Worm (Caenorhabditis elegans) whole organism, L4 larva: ENCODE results near the gene F08G12.11.

Experiments used
- R02D3.7 ChIP-seq: fragments of 150-350 bp; sonication (generic microtip); optimal IDR thresholded peaks from 3 replicates; lab custom pipeline; 2014; ENCODE audit warnings: missing biosample characterization, missing genetic modification characterization
- Y48G9A.11 ChIP-seq: fragments of 200-800 bp; sonication (Bioruptor generic); IDR thresholded peaks from 2 replicates; pipeline ENCODE4 v1.3.6; 2022; ENCODE audit warnings: missing genetic modification reagents, missing genetic modification characterization, missing compliant biosample characterization
- ZK546.5 ChIP-seq, 2 experiments: sonication (generic microtip); optimal IDR thresholded peaks; 2 replicates each; lab custom pipeline; 2017; ENCODE audit warnings: missing biosample characterization in 2 of 2, missing genetic modification characterization in 2 of 2
- ama-1 ChIP-seq: fragments of 150-350 bp; optimal IDR thresholded peaks from 2 replicates; lab custom pipeline; 2014; ENCODE audit warnings: inconsistent platforms, mixed read lengths
- ceh-28 ChIP-seq: fragments of 150-350 bp; optimal IDR thresholded peaks from 2 replicates; lab custom pipeline; 2014; ENCODE audit warnings: missing biosample characterization, missing genetic modification reagents, missing genetic modification characterization
- ceh-82 ChIP-seq: sonication (generic microtip); optimal IDR thresholded peaks from 2 replicates; lab custom pipeline; 2017; ENCODE audit warnings: missing biosample characterization, missing genetic modification characterization
- cey-2 ChIP-seq: sonication (generic microtip); optimal IDR thresholded peaks from 3 replicates; lab custom pipeline; 2017; ENCODE audit warnings: missing genetic modification characterization, mild to moderate bottlenecking, missing compliant biosample characterization, antibody characterized with exemption, borderline replicate concordance; ENCODE audit not compliant: insufficient read depth
- daf-12 ChIP-seq: fragments of 150-350 bp; optimal IDR thresholded peaks from 2 replicates; lab custom pipeline; 2014; ENCODE audit warnings: missing biosample characterization, missing genetic modification reagents, missing genetic modification characterization
- daf-16 ChIP-seq, 3 experiments: sonication (generic microtip); optimal IDR thresholded peaks; 2 replicates each; lab custom pipeline; 2016 to 2017; ENCODE audit warnings: missing genetic modification characterization in 3 of 3, missing genetic modification reagents in 3 of 3, mild to moderate bottlenecking in 2 of 3, missing compliant biosample characterization in 2 of 3, missing biosample characterization in 1 of 3, moderate library complexity in 1 of 3
- dmd-6 ChIP-seq: fragments of 200-800 bp; sonication (Bioruptor generic); IDR thresholded peaks from 2 replicates; pipeline ENCODE4 v1.3.6; 2022; ENCODE audit warnings: missing genetic modification reagents, missing genetic modification characterization, missing compliant biosample characterization
- duxl-1 ChIP-seq: sonication (generic microtip); optimal IDR thresholded peaks from 2 replicates; lab custom pipeline; 2016; ENCODE audit warnings: mild to moderate bottlenecking, missing genetic modification characterization, moderate library complexity, missing compliant biosample characterization; ENCODE audit not compliant: poor library complexity
- dve-1 ChIP-seq: sonication (generic microtip); optimal IDR thresholded peaks from 2 replicates; lab custom pipeline; 2017; ENCODE audit warnings: antibody characterized with exemption, mild to moderate bottlenecking, missing genetic modification characterization, missing compliant biosample characterization; ENCODE audit not compliant: insufficient read depth
- egl-27 ChIP-seq: sonication (generic microtip); optimal IDR thresholded peaks from 3 replicates; lab custom pipeline; 2017; ENCODE audit warnings: missing biosample characterization, missing genetic modification reagents, missing genetic modification characterization
- fos-1 ChIP-seq: fragments of 150-350 bp; optimal IDR thresholded peaks from 2 replicates; lab custom pipeline; 2014; ENCODE audit warnings: missing biosample characterization, missing genetic modification characterization
- hif-1 ChIP-seq, 2 experiments: sonication (generic microtip); optimal IDR thresholded peaks; 2 replicates each; lab custom pipeline; 2016 to 2017; ENCODE audit warnings: missing compliant biosample characterization in 2 of 2, missing genetic modification characterization in 2 of 2, missing genetic modification reagents in 2 of 2, missing genotype in 2 of 2, mild to moderate bottlenecking in 1 of 2
- hlh-11 ChIP-seq: fragments of 200-800 bp; sonication (Bioruptor generic); optimal IDR thresholded peaks from 2 replicates; lab custom pipeline; 2018; ENCODE audit warnings: mild to moderate bottlenecking, missing genetic modification characterization, missing compliant biosample characterization
- hlh-30 ChIP-seq: sonication (generic microtip); optimal IDR thresholded peaks from 2 replicates; lab custom pipeline; 2017; ENCODE audit warnings: antibody characterized with exemption, mild to moderate bottlenecking, missing genetic modification characterization, missing compliant biosample characterization; ENCODE audit not compliant: insufficient read depth
- hmg-1.1 ChIP-seq: fragments of 200-800 bp; sonication (Bioruptor generic); IDR thresholded peaks from 2 replicates; pipeline ENCODE4 v1.3.6; 2022; ENCODE audit warnings: missing genetic modification reagents, missing genetic modification characterization, missing compliant biosample characterization
- lin-1 ChIP-seq: fragments of 200-800 bp; sonication (Bioruptor generic); IDR thresholded peaks from 2 replicates; pipeline ENCODE4 v1.3.6; 2022; ENCODE audit warnings: missing genetic modification reagents, missing genetic modification characterization, missing compliant biosample characterization
- lin-13 ChIP-seq: fragments of 150-350 bp; optimal IDR thresholded peaks from 2 replicates; lab custom pipeline; 2014; ENCODE audit warnings: missing biosample characterization, missing genetic modification reagents, missing genetic modification characterization
- lin-15B ChIP-seq: fragments of 150-350 bp; sonication (generic microtip); optimal IDR thresholded peaks from 3 replicates; lab custom pipeline; 2014; ENCODE audit warnings: missing biosample characterization, missing genetic modification characterization
- lin-29 ChIP-seq: fragments of 200-800 bp; sonication (Bioruptor generic); IDR thresholded peaks from 2 replicates; pipeline ENCODE4 v1.3.6; 2022; ENCODE audit warnings: missing genetic modification reagents, missing genetic modification characterization, missing compliant biosample characterization
- lin-39 ChIP-seq: fragments of 150-350 bp; optimal IDR thresholded peaks from 2 replicates; lab custom pipeline; 2014; ENCODE audit warnings: missing biosample characterization, missing genetic modification reagents, missing genetic modification characterization
- lir-3 ChIP-seq: sonication (generic microtip); optimal IDR thresholded peaks from 2 replicates; lab custom pipeline; 2016; ENCODE audit warnings: mild to moderate bottlenecking, missing genetic modification characterization, missing compliant biosample characterization
- mes-2 ChIP-seq: sonication (generic microtip); optimal IDR thresholded peaks from 2 replicates; lab custom pipeline; 2016; ENCODE audit warnings: missing genotype, mild to moderate bottlenecking, missing genetic modification characterization, missing compliant biosample characterization; ENCODE audit not compliant: poor library complexity, severe bottlenecking
- mxl-3 ChIP-seq: fragments of 200-800 bp; sonication (Bioruptor generic); optimal IDR thresholded peaks from 2 replicates; lab custom pipeline; 2018; ENCODE audit warnings: mild to moderate bottlenecking, missing genetic modification characterization, missing compliant biosample characterization
- nhr-10 ChIP-seq: fragments of 150-350 bp; optimal IDR thresholded peaks from 2 replicates; lab custom pipeline; 2014; ENCODE audit warnings: missing biosample characterization, missing genetic modification characterization
- nhr-102 ChIP-seq: sonication (generic microtip); optimal IDR thresholded peaks from 2 replicates; lab custom pipeline; 2016; ENCODE audit warnings: mild to moderate bottlenecking, missing genetic modification characterization, moderate library complexity, missing compliant biosample characterization
- nhr-237 ChIP-seq: sonication (generic microtip); optimal IDR thresholded peaks from 2 replicates; lab custom pipeline; 2017; ENCODE audit warnings: missing biosample characterization, missing genetic modification characterization
- nhr-25 ChIP-seq: sonication (generic microtip); optimal IDR thresholded peaks from 2 replicates; lab custom pipeline; 2017; ENCODE audit warnings: missing genetic modification characterization, mild to moderate bottlenecking, missing compliant biosample characterization, antibody characterized with exemption, moderate library complexity, borderline replicate concordance; ENCODE audit not compliant: insufficient read depth
- nhr-28 ChIP-seq: fragments of 150-350 bp; optimal IDR thresholded peaks from 2 replicates; lab custom pipeline; 2014; ENCODE audit warnings: missing biosample characterization, missing genetic modification characterization
- nhr-41 ChIP-seq: fragments of 200-800 bp; sonication (Bioruptor generic); IDR thresholded peaks from 2 replicates; pipeline ENCODE4 v1.3.6; 2022; ENCODE audit warnings: missing genetic modification reagents, missing genetic modification characterization, missing compliant biosample characterization
- php-3 ChIP-seq: fragments of 200-800 bp; sonication (Bioruptor generic); IDR thresholded peaks from 2 replicates; pipeline ENCODE4 v1.3.6; 2022; ENCODE audit warnings: missing genetic modification reagents, missing genetic modification characterization, missing compliant biosample characterization
- pqm-1 ChIP-seq: sonication (generic microtip); optimal IDR thresholded peaks from 2 replicates; lab custom pipeline; 2017; ENCODE audit warnings: missing biosample characterization, missing genetic modification characterization
- rbr-2 ChIP-seq: sonication (generic microtip); optimal IDR thresholded peaks from 2 replicates; lab custom pipeline; 2016; ENCODE audit warnings: missing genotype, missing genetic modification characterization, missing compliant biosample characterization
- skn-1 ChIP-seq: fragments of 150-350 bp; optimal IDR thresholded peaks from 2 replicates; lab custom pipeline; 2014; ENCODE audit warnings: missing biosample characterization, missing genetic modification characterization
- snpc-4 ChIP-seq: fragments of 150-350 bp; optimal IDR thresholded peaks from 2 replicates; lab custom pipeline; 2014; ENCODE audit warnings: missing biosample characterization, missing genetic modification characterization
- unc-62 ChIP-seq, 3 experiments: fragments of 150-350 bp in 1 of 3; sonication (generic microtip); optimal IDR thresholded peaks in 2 of 3; peaks in 1 of 3; 1 replicate in 1 of 3; 2 replicates in 2 of 3; lab custom pipeline; 2014 to 2017; ENCODE audit warnings: missing biosample characterization in 3 of 3, missing genetic modification characterization in 3 of 3, missing genetic modification reagents in 3 of 3, missing genotype in 1 of 3
- zfp-3 ChIP-seq: fragments of 200-800 bp; sonication (Bioruptor generic); conservative IDR thresholded peaks from 2 replicates; pipeline ENCODE4 v1.3.6; 2022; ENCODE audit warnings: missing genetic modification reagents, missing genetic modification characterization, missing compliant biosample characterization
- ztf-7 ChIP-seq: fragments of 150-350 bp; optimal IDR thresholded peaks from 2 replicates; lab custom pipeline; 2014; ENCODE audit warnings: missing biosample characterization, missing genetic modification characterization

The F08G12.11 gene

ce11 chrX:11315392-11315791, at the start of gene F08G12.11:
TSS of gene F08G12.11 (minus strand) at chrX:11315572.
- TF ChIP-seq snpc-4 (tag; lab: Kevin White, UChicago) (no peak), mes-2 (tag; lab: Kevin White, UChicago) (no peak), hlh-30 (no peak), unc-62 (GFP tag; optimal IDR thresholded peaks at IDR 0.05 in 1 of 2; lab: Kevin White, UChicago) (peak in 1 of 2 experiments; percentile 91), unc-62 (tag; optimal IDR thresholded peaks at IDR 0.05; lab: Kevin White, UChicago) (no peak), ceh-82 (tag; lab: Kevin White, UChicago) (no peak), lin-1 (no peak), R02D3.7 (tag; lab: Kevin White, UChicago) (no peak), dmd-6 (GFP tag; lab: Robert Waterston, UW) (no peak), lin-29 (GFP tag; lab: Robert Waterston, UW) (no peak)

- no peak for TF ChIP-seq Y48G9A.11 (GFP tag; lab: Robert Waterston, UW)
- TF ChIP-seq daf-16 (GFP tag; optimal IDR thresholded peaks at IDR 0.05; lab: Kevin White, UChicago): no peak
- peak; percentile 83 for TF ChIP-seq daf-16 (tag; optimal IDR thresholded peaks at IDR 0.05; lab: Kevin White, UChicago)
- peak; percentile 71 for TF ChIP-seq php-3
- peak; percentile 51 for TF ChIP-seq nhr-28
- TF ChIP-seq dve-1 (tag; lab: Kevin White, UChicago): peak; percentile 61
- peak; percentile 4 for TF ChIP-seq hlh-11 (tag; lab: Kevin White, UChicago)
Observed at ce11 chrX:11364914-11365313, 49.5 kb upstream of the F08G12.11 start.

ce11 chrX:11357516-11357915, 42.1 kb upstream of the F08G12.11 start, which contains the start of gene pgp-4:
TSS of gene pgp-4 (plus strand) at chrX:11357816.
- TF ChIP-seq nhr-102 (tag; lab: Kevin White, UChicago) (no peak), nhr-41 (no peak), lir-3 (tag; lab: Kevin White, UChicago) (no peak), dve-1 (tag; lab: Kevin White, UChicago) (no peak), ZK546.5 (tag; optimal IDR thresholded peaks at IDR 0.05; lab: Kevin White, UChicago) (no peak), ceh-28 (tag; lab: Kevin White, UChicago) (no peak), php-3 (no peak), nhr-25 (no peak), lin-39 (tag; lab: Kevin White, UChicago) (no peak), nhr-237 (tag; lab: Kevin White, UChicago) (no peak), lin-1 (no peak), fos-1 (no peak), nhr-28 (no peak), egl-27 (tag; lab: Kevin White, UChicago) (no peak), mxl-3 (no peak), duxl-1 (no peak)

- no peak for TF ChIP-seq pqm-1 (tag; lab: Kevin White, UChicago)
- TF ChIP-seq unc-62 (GFP tag; optimal IDR thresholded peaks at IDR 0.05 in 1 of 2; lab: Kevin White, UChicago): peak in 1 of 2 experiments; percentile 94
- no peak for TF ChIP-seq unc-62 (tag; optimal IDR thresholded peaks at IDR 0.05; lab: Kevin White, UChicago)
Observed at ce11 chrX:11355856-11356255, 40.5 kb upstream of the F08G12.11 start.

- TF ChIP-seq rbr-2 (tag; lab: Kevin White, UChicago) (no peak), skn-1 (tag; lab: Kevin White, UChicago) (no peak), ztf-7 (tag; lab: Kevin White, UChicago) (no peak), daf-12 (tag; lab: Kevin White, UChicago) (no peak), hmg-1.1 (no peak), hlh-30 (no peak), zfp-3 (no peak), lin-15B (tag; lab: Kevin White, UChicago) (no peak), ama-1 (lab: Kevin White, UChicago) (no peak), php-3 (no peak), hif-1 (tag; optimal IDR thresholded peaks at IDR 0.05; lab: Kevin White, UChicago) (no peak), cey-2 (no peak), lin-13 (GFP tag; lab: Kevin White, UChicago) (no peak), nhr-28 (no peak), nhr-10 (tag; lab: Kevin White, UChicago) (no peak)
- TF ChIP-seq, all 104 proteins: peak for 0
Observed at ce11 chrX:11351856-11352255, 36.5 kb upstream of the F08G12.11 start, which contains the start of gene pgp-3. TSS of gene pgp-3 (plus strand) at chrX:11352156.
